Fruit fly (Drosophila melanogaster) whole organism, embryonic: ENCODE results near the gene corto.

Experiments
- Adf1 ChIP-seq: fragments of 200-800 bp; sonication (Bioruptor generic); IDR thresholded peaks from 2 replicates; pipeline ENCODE4 v1.3.6; 2022; ENCODE audit warnings: missing biosample characterization, missing genetic modification characterization
- C15 ChIP-seq: fragments of 200-800 bp; sonication (Bioruptor generic); IDR thresholded peaks from 3 replicates; pipeline ENCODE4 v1.3.6; 2022; ENCODE audit warnings: missing biosample characterization, missing genetic modification characterization
- CG10209 ChIP-seq: fragments of 200-800 bp; sonication (Bioruptor generic); optimal IDR thresholded peaks from 3 replicates; lab custom pipeline; 2017; ENCODE audit warnings: missing biosample characterization, mild to moderate bottlenecking, missing genetic modification characterization, missing genetic modification reagents
- CG10654 ChIP-seq: fragments of 200-800 bp; sonication (Bioruptor generic); optimal IDR thresholded peaks from 2 replicates; lab custom pipeline; 2016; ENCODE audit warnings: missing biosample characterization, missing genetic modification characterization
- CG11723 ChIP-seq: fragments of 200-800 bp; sonication (Bioruptor generic); optimal IDR thresholded peaks from 2 replicates; lab custom pipeline; 2017; ENCODE audit warnings: missing biosample characterization, mild to moderate bottlenecking, missing genetic modification characterization
- CG1233 ChIP-seq: fragments of 200-800 bp; sonication (Bioruptor generic); optimal IDR thresholded peaks from 4 replicates; lab custom pipeline; 2018; ENCODE audit warnings: missing biosample characterization, mild to moderate bottlenecking, missing genetic modification characterization
- CG13123 ChIP-seq: fragments of 200-800 bp; sonication (Bioruptor generic); optimal IDR thresholded peaks from 2 replicates; lab custom pipeline; 2016; ENCODE audit warnings: missing biosample characterization, missing genetic modification characterization
- CG14965 ChIP-seq: fragments of 200-800 bp; sonication (Bioruptor generic); optimal IDR thresholded peaks from 2 replicates; lab custom pipeline; 2016; ENCODE audit warnings: missing biosample characterization, missing genetic modification characterization, borderline replicate concordance
- CG16779 ChIP-seq: fragments of 200-800 bp; sonication (Bioruptor generic); IDR thresholded peaks from 2 replicates; pipeline ENCODE4 v1.3.6; 2022; ENCODE audit warnings: missing biosample characterization, missing genetic modification characterization
- CG17186 ChIP-seq: fragments of 200-800 bp; sonication (Bioruptor generic); optimal IDR thresholded peaks from 3 replicates; lab custom pipeline; 2017; ENCODE audit warnings: missing biosample characterization, missing genetic modification reagents, missing genetic modification characterization
- CG2129 ChIP-seq: fragments of 200-800 bp; sonication (Bioruptor generic); IDR thresholded peaks from 2 replicates; pipeline ENCODE4 v1.3.6; 2022; ENCODE audit warnings: missing biosample characterization, missing genetic modification characterization; ENCODE audit not compliant: partially characterized antibody
- CG30431 ChIP-seq: fragments of 200-800 bp; sonication (Bioruptor generic); optimal IDR thresholded peaks from 2 replicates; lab custom pipeline; 2017; ENCODE audit warnings: missing biosample characterization, missing genetic modification characterization
- CG31224 ChIP-seq: fragments of 200-800 bp; sonication (Bioruptor generic); IDR thresholded peaks from 2 replicates; pipeline ENCODE4 v1.3.6; 2022; ENCODE audit warnings: missing biosample characterization, missing genetic modification characterization
- CG3281 ChIP-seq: fragments of 200-800 bp; sonication (Bioruptor generic); optimal IDR thresholded peaks from 3 replicates; lab custom pipeline; 2017; ENCODE audit warnings: missing biosample characterization, mild to moderate bottlenecking, missing genetic modification characterization
- CG3407 ChIP-seq: fragments of 200-800 bp; sonication (Bioruptor generic); optimal IDR thresholded peaks from 2 replicates; lab custom pipeline; 2018; ENCODE audit warnings: missing biosample characterization, mild to moderate bottlenecking, missing genetic modification characterization
- CG6683 ChIP-seq: fragments of 200-800 bp; sonication (Bioruptor generic); optimal IDR thresholded peaks from 2 replicates; lab custom pipeline; 2017; ENCODE audit warnings: missing biosample characterization, mild to moderate bottlenecking, missing genetic modification characterization, missing genetic modification reagents
- CG6689 ChIP-seq: fragments of 200-800 bp; sonication (Bioruptor generic); IDR thresholded peaks from 2 replicates; pipeline ENCODE4 v1.3.6; 2022; ENCODE audit warnings: missing biosample characterization, missing genetic modification characterization
- CG7271 ChIP-seq: fragments of 200-800 bp; sonication (Bioruptor generic); optimal IDR thresholded peaks from 2 replicates; lab custom pipeline; 2018; ENCODE audit warnings: missing biosample characterization, mild to moderate bottlenecking, missing genetic modification characterization, moderate library complexity
- CG7745 ChIP-seq: fragments of 200-800 bp; sonication (Bioruptor generic); optimal IDR thresholded peaks from 2 replicates; lab custom pipeline; 2018; ENCODE audit warnings: missing biosample characterization, mild to moderate bottlenecking, missing genetic modification characterization, moderate library complexity
- CG9932 ChIP-seq: fragments of 200-800 bp; sonication (Bioruptor generic); IDR thresholded peaks from 2 replicates; pipeline ENCODE4 v1.3.6; 2022; ENCODE audit warnings: missing biosample characterization, missing genetic modification characterization
- CHES-1-like ChIP-seq: fragments of 200-800 bp; sonication (Bioruptor generic); optimal IDR thresholded peaks from 2 replicates; lab custom pipeline; 2016; ENCODE audit warnings: missing biosample characterization, missing genetic modification characterization
- Dek ChIP-seq: fragments of 200-800 bp; sonication (Bioruptor generic); optimal IDR thresholded peaks from 3 replicates; lab custom pipeline; 2019; ENCODE audit warnings: missing biosample characterization, mild to moderate bottlenecking, missing genetic modification characterization, moderate library complexity
- Eip74EF ChIP-seq, 2 experiments: fragments of 200-800 bp in 1 of 2; fragments of >200 bp in 1 of 2; sonication (Bioruptor generic) in 1 of 2; optimal IDR thresholded peaks; 2 replicates each; lab custom pipeline; 2017 to 2019; ENCODE audit warnings: missing biosample characterization in 2 of 2, missing genetic modification characterization in 2 of 2, mild to moderate bottlenecking in 1 of 2, moderate library complexity in 1 of 2
- Ets65A ChIP-seq: fragments of 200-800 bp; sonication (Bioruptor generic); peaks from one replicate; lab custom pipeline; 2016; ENCODE audit warnings: missing biosample characterization, missing genetic modification characterization
- Fer2 ChIP-seq: fragments of 200-800 bp; sonication (Bioruptor generic); optimal IDR thresholded peaks from 2 replicates; lab custom pipeline; 2018; ENCODE audit warnings: missing biosample characterization, mild to moderate bottlenecking, missing genetic modification characterization, moderate library complexity
- Fer3 ChIP-seq: fragments of 200-800 bp; sonication (Bioruptor generic); optimal IDR thresholded peaks from 2 replicates; lab custom pipeline; 2018; ENCODE audit warnings: missing biosample characterization, mild to moderate bottlenecking, missing genetic modification characterization, moderate library complexity
- H2.0 ChIP-seq: fragments of 200-800 bp; sonication (Bioruptor generic); IDR thresholded peaks from 2 replicates; pipeline ENCODE4 v1.3.6; 2022; ENCODE audit warnings: missing biosample characterization, missing genetic modification characterization
- HLHmδ ChIP-seq: fragments of 200-800 bp; sonication (Bioruptor generic); optimal IDR thresholded peaks from 2 replicates; lab custom pipeline; 2018; ENCODE audit warnings: missing biosample characterization, mild to moderate bottlenecking, missing genetic modification characterization, moderate library complexity
- HmgZ ChIP-seq: fragments of 200-800 bp; sonication (Bioruptor generic); optimal IDR thresholded peaks from 2 replicates; lab custom pipeline; 2018; ENCODE audit warnings: missing biosample characterization, mild to moderate bottlenecking, missing genetic modification characterization
- Mrtf ChIP-seq: fragments of 200-800 bp; sonication (Bioruptor generic); IDR thresholded peaks from 3 replicates; pipeline ENCODE4 v1.3.6; 2022; ENCODE audit warnings: missing biosample characterization, missing genetic modification characterization
- NC2α ChIP-seq: fragments of 200-800 bp; sonication (Bioruptor generic); optimal IDR thresholded peaks from 2 replicates; lab custom pipeline; 2016; ENCODE audit warnings: missing biosample characterization, missing genetic modification characterization
- Sry-δ ChIP-seq: fragments of 200-800 bp; sonication (Bioruptor generic); optimal IDR thresholded peaks from 2 replicates; lab custom pipeline; 2016; ENCODE audit warnings: missing biosample characterization, missing genetic modification characterization
- ap ChIP-seq: fragments of 200-800 bp; sonication (Bioruptor generic); IDR thresholded peaks from 2 replicates; pipeline ENCODE4 v1.3.6; 2022; ENCODE audit warnings: missing biosample characterization, missing genetic modification characterization
- bbx ChIP-seq: fragments of 200-800 bp; sonication (Bioruptor generic); IDR thresholded peaks from 2 replicates; pipeline ENCODE4 v1.3.6; 2022; ENCODE audit warnings: missing biosample characterization, missing genetic modification characterization; ENCODE audit not compliant: partially characterized antibody
- btn ChIP-seq: fragments of 200-800 bp; sonication (Bioruptor generic); optimal IDR thresholded peaks from 2 replicates; lab custom pipeline; 2016; ENCODE audit warnings: missing biosample characterization, missing genetic modification characterization
- cas ChIP-seq: fragments of 200-800 bp; sonication (Bioruptor generic); IDR thresholded peaks from 2 replicates; pipeline ENCODE4 v1.3.6; 2022; ENCODE audit warnings: missing biosample characterization, missing genetic modification characterization
- crol ChIP-seq: fragments of 200-800 bp; sonication (Bioruptor generic); IDR thresholded peaks from 2 replicates; pipeline ENCODE4 v1.3.6; 2022; ENCODE audit warnings: missing biosample characterization, missing genetic modification characterization
- fd96Cb ChIP-seq: fragments of 200-800 bp; sonication (Bioruptor generic); optimal IDR thresholded peaks from 2 replicates; lab custom pipeline; 2018; ENCODE audit warnings: missing biosample characterization, mild to moderate bottlenecking, missing genetic modification characterization, moderate library complexity
- hkb ChIP-seq, 2 experiments: fragments of 200-800 bp in 1 of 2; fragments of >200 bp in 1 of 2; sonication (Bioruptor generic) in 1 of 2; IDR thresholded peaks in 1 of 2; optimal IDR thresholded peaks in 1 of 2; 2 replicates each; pipeline versions ENCODE4 v1.3.6 to Lab custom; 2017 to 2022; ENCODE audit warnings: missing biosample characterization in 1 of 2, missing genetic modification characterization in 1 of 2
- hth ChIP-seq: fragments of >200 bp; optimal IDR thresholded peaks from 2 replicates; lab custom pipeline; 2017; ENCODE audit warnings: inconsistent platforms
- inv ChIP-seq: fragments of 200-800 bp; sonication (Bioruptor generic); IDR thresholded peaks from 2 replicates; pipeline ENCODE4 v1.3.6; 2022; ENCODE audit warnings: missing biosample characterization, missing genetic modification characterization; ENCODE audit not compliant: partially characterized antibody
- ken ChIP-seq: fragments of 200-800 bp; sonication (Bioruptor generic); IDR thresholded peaks from 3 replicates; pipeline ENCODE4 v1.3.6; 2022; ENCODE audit warnings: missing biosample characterization, missing genetic modification characterization
- kni ChIP-seq: fragments of 200-800 bp; sonication (Bioruptor generic); optimal IDR thresholded peaks from 3 replicates; lab custom pipeline; 2017; ENCODE audit warnings: mild to moderate bottlenecking, missing biosample characterization, missing genetic modification reagents, missing genetic modification characterization
- mirr ChIP-seq: fragments of 200-800 bp; sonication (Bioruptor generic); optimal IDR thresholded peaks from 3 replicates; lab custom pipeline; 2018; ENCODE audit warnings: missing biosample characterization, mild to moderate bottlenecking, missing genetic modification characterization
- peb ChIP-seq: fragments of 200-800 bp; sonication (Bioruptor generic); IDR thresholded peaks from 2 replicates; pipeline ENCODE4 v1.3.6; 2022; ENCODE audit warnings: missing biosample characterization, missing genetic modification characterization
- prd ChIP-seq, 3 experiments: fragments of >200 bp in 2 of 3; fragments of 200-800 bp in 1 of 3; sonication (Bioruptor generic) in 1 of 3; optimal IDR thresholded peaks in 2 of 3; IDR thresholded peaks in 1 of 3; 2 replicates in 2 of 3; 3 replicates in 1 of 3; pipeline versions ENCODE4 v1.3.6 to Lab custom; 2017 to 2022; ENCODE audit warnings: missing biosample characterization in 1 of 3, missing genetic modification characterization in 1 of 3
- sisA ChIP-seq: fragments of 200-800 bp; sonication (Bioruptor generic); IDR thresholded peaks from 2 replicates; pipeline ENCODE4 v1.3.6; 2022; ENCODE audit warnings: missing biosample characterization, missing genetic modification characterization
- twi ChIP-seq: fragments of 200-800 bp; optimal IDR thresholded peaks from 2 replicates; lab custom pipeline; 2019; ENCODE audit warnings: missing biosample characterization, mild to moderate bottlenecking, missing genetic modification characterization, moderate library complexity
- zen ChIP-seq: fragments of 200-800 bp; sonication (Bioruptor generic); optimal IDR thresholded peaks from 3 replicates; lab custom pipeline; 2018; ENCODE audit warnings: missing biosample characterization, mild to moderate bottlenecking, missing genetic modification characterization, moderate library complexity
- zen2 ChIP-seq: fragments of 200-800 bp; sonication (Bioruptor generic); IDR thresholded peaks from 3 replicates; pipeline ENCODE4 v1.3.6; 2022; ENCODE audit warnings: missing biosample characterization, missing genetic modification characterization; ENCODE audit not compliant: partially characterized antibody

Gene corto

DNA sequence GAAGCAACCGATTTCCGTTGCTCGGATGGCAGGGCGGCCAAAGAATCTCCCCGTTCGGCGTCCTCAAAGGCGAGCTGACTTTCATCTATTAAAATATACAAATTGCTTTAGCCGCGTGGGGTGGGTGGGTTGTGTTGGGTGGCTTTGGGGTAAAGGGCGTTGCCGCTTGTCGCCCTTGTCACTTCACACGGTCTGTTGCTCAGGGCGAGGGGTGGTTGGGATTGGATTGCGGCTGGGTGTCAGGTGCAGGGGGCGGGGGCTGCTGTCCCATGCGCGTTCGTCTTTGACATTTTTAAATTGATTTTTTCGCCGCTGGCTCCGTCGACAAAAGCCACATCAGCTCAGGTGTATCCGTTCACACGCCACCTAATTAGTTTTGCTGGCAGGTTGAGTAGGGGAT, 54.5 kb downstream of the corto start:
- TF ChIP-seq H2.0 (GFP tag; lab: Robert Waterston, UW) (no peak), peb (GFP tag; lab: Robert Waterston, UW) (no peak), CG3281 (GFP tag; lab: Kevin White, UChicago) (no peak), HLHmδ (GFP tag; lab: Kevin White, UChicago) (no peak), CG6683 (GFP tag; lab: Kevin White, UChicago) (no peak), CG13123 (GFP tag; lab: Kevin White, UChicago) (no peak), prd (optimal IDR thresholded peaks at IDR 0.05; lab: Kevin White, UChicago) (no peak), prd (GFP tag; IDR thresholded peaks at IDR 0.05; lab: Robert Waterston, UW) (no peak), CG7271 (tag; lab: Kevin White, UChicago) (no peak), CG7745 (tag; lab: Kevin White, UChicago) (no peak), sisA (GFP tag; lab: Robert Waterston, UW) (no peak), Dek (no peak), CG14965 (no peak), CG11723 (GFP tag; lab: Kevin White, UChicago) (no peak), CG10654 (GFP tag; lab: Kevin White, UChicago) (no peak), hth (lab: Kevin White, UChicago) (no peak), Fer2 (tag; lab: Kevin White, UChicago) (no peak), CG9932 (GFP tag; lab: Robert Waterston, UW) (0 out of 2 replicates have a peak, but pooled peaks have one; percentile 3), CG1233 (GFP tag; lab: Kevin White, UChicago) (no peak), crol (GFP tag; lab: Robert Waterston, UW) (peak; percentile 81), CG17186 (GFP tag; lab: Kevin White, UChicago) (no peak), CG6689 (GFP tag; lab: Robert Waterston, UW) (no peak), Fer3 (tag; lab: Kevin White, UChicago) (no peak), CG30431 (GFP tag; lab: Kevin White, UChicago) (no peak), CG16779 (GFP tag; lab: Robert Waterston, UW) (no peak), Adf1 (GFP tag; lab: Robert Waterston, UW) (peak; percentile 13; the same call in 1 of the 2 replicates), cas (GFP tag; lab: Robert Waterston, UW) (no peak), CG10209 (GFP tag; lab: Kevin White, UChicago) (no peak), ap (GFP tag; lab: Robert Waterston, UW) (no peak), NC2α (no peak), mirr (no peak), C15 (GFP tag; lab: Robert Waterston, UW) (no peak), zen (tag; lab: Kevin White, UChicago) (no peak), Sry-δ (no peak), bbx (no peak), hkb (optimal IDR thresholded peaks at IDR 0.05; lab: Kevin White, UChicago) (no peak), hkb (GFP tag; IDR thresholded peaks at IDR 0.05; lab: Robert Waterston, UW) (no peak), inv (GFP tag; lab: Robert Waterston, UW) (no peak), CG3407 (GFP tag; lab: Kevin White, UChicago) (no peak), CG2129 (GFP tag; lab: Robert Waterston, UW) (no peak), Ets65A (GFP tag; lab: Kevin White, UChicago) (peak; percentile 12), CHES-1-like (GFP tag; lab: Kevin White, UChicago) (no peak), Eip74EF (GFP tag; optimal IDR thresholded peaks at IDR 0.05; lab: Kevin White, UChicago) (no peak), btn (GFP tag; lab: Kevin White, UChicago) (no peak), zen2 (GFP tag; lab: Robert Waterston, UW) (no peak), twi (tag; lab: Kevin White, UChicago) (no peak), kni (peak; percentile 42), Mrtf (GFP tag; lab: Robert Waterston, UW) (no peak), HmgZ (tag; lab: Kevin White, UChicago) (no peak), CG31224 (GFP tag; lab: Robert Waterston, UW) (no peak), fd96Cb (no peak), ken (0 out of 3 replicates have a peak, but pooled peaks have one; percentile 20)
